Fruit fly (Drosophila melanogaster) whole organism, embryonic: ENCODE data around the gene lok.
A peak's percentile ranks its signal among the peaks of the same experiment; 100 is the strongest.

ENCODE experiments used
- B-H1 ChIP-seq: fragments of 200-800 bp; sonication (Bioruptor generic); IDR thresholded peaks from 3 replicates; pipeline ENCODE4 v1.3.6; 2022; ENCODE audit warnings: missing biosample characterization, missing genetic modification characterization
- Bgb ChIP-seq: fragments of 200-800 bp; sonication (Bioruptor generic); IDR thresholded peaks from 2 replicates; pipeline ENCODE4 v1.3.6; 2022; ENCODE audit warnings: missing biosample characterization, missing genetic modification characterization; ENCODE audit not compliant: partially characterized antibody
- CG10267 ChIP-seq: fragments of 200-800 bp; sonication (Bioruptor generic); optimal IDR thresholded peaks from 2 replicates; lab custom pipeline; 2018; ENCODE audit warnings: missing biosample characterization, mild to moderate bottlenecking, missing genetic modification characterization, moderate library complexity
- CG10366 ChIP-seq: fragments of 200-800 bp; sonication (Bioruptor generic); IDR thresholded peaks from 2 replicates; pipeline ENCODE4 v1.3.6; 2022; ENCODE audit warnings: missing biosample characterization, missing genetic modification characterization
- CG12219 ChIP-seq: fragments of 200-800 bp; sonication (Bioruptor generic); optimal IDR thresholded peaks from 3 replicates; lab custom pipeline; 2018; ENCODE audit warnings: missing biosample characterization, mild to moderate bottlenecking, missing genetic modification characterization
- CG13123 ChIP-seq: fragments of 200-800 bp; sonication (Bioruptor generic); optimal IDR thresholded peaks from 2 replicates; lab custom pipeline; 2016; ENCODE audit warnings: missing biosample characterization, missing genetic modification characterization
- CG13287 ChIP-seq: fragments of 200-800 bp; sonication (Bioruptor generic); IDR thresholded peaks from 2 replicates; pipeline ENCODE4 v1.3.6; 2022; ENCODE audit warnings: missing biosample characterization, missing genetic modification characterization; ENCODE audit not compliant: partially characterized antibody
- CG15073 ChIP-seq: fragments of 200-800 bp; sonication (Bioruptor generic); optimal IDR thresholded peaks from 2 replicates; lab custom pipeline; 2016; ENCODE audit warnings: missing biosample characterization, missing genetic modification characterization
- CG15269 ChIP-seq: fragments of 200-800 bp; sonication (Bioruptor generic); optimal IDR thresholded peaks from 2 replicates; lab custom pipeline; 2018; ENCODE audit warnings: missing biosample characterization, mild to moderate bottlenecking, missing genetic modification characterization, moderate library complexity
- CG1792 ChIP-seq: fragments of 200-800 bp; sonication (Bioruptor generic); optimal IDR thresholded peaks from 2 replicates; lab custom pipeline; 2016; ENCODE audit warnings: missing biosample characterization, missing genetic modification characterization
- CG18262 ChIP-seq: fragments of 200-800 bp; optimal IDR thresholded peaks from 3 replicates; lab custom pipeline; 2019; ENCODE audit warnings: missing biosample characterization, mild to moderate bottlenecking, missing genetic modification characterization, moderate library complexity
- CG18764 ChIP-seq: fragments of 200-800 bp; sonication (Bioruptor generic); optimal IDR thresholded peaks from 3 replicates; lab custom pipeline; 2016; ENCODE audit warnings: missing biosample characterization, missing genetic modification characterization
- CG2116 ChIP-seq: fragments of 200-800 bp; sonication (Bioruptor generic); optimal IDR thresholded peaks from 3 replicates; lab custom pipeline; 2018; ENCODE audit warnings: missing biosample characterization, mild to moderate bottlenecking, missing genetic modification characterization
- CG2678 ChIP-seq: fragments of 200-800 bp; sonication (Bioruptor generic); optimal IDR thresholded peaks from 3 replicates; lab custom pipeline; 2019; ENCODE audit warnings: missing biosample characterization, mild to moderate bottlenecking, missing genetic modification characterization, moderate library complexity
- CG30020 ChIP-seq: fragments of 200-800 bp; optimal IDR thresholded peaks from 2 replicates; lab custom pipeline; 2019; ENCODE audit warnings: missing biosample characterization, mild to moderate bottlenecking, missing genetic modification characterization, moderate library complexity
- CG31441 ChIP-seq: fragments of 200-800 bp; sonication (Bioruptor generic); IDR thresholded peaks from 2 replicates; pipeline ENCODE4 v1.3.6; 2022; ENCODE audit warnings: missing biosample characterization, missing genetic modification characterization
- CG3407 ChIP-seq: fragments of 200-800 bp; sonication (Bioruptor generic); optimal IDR thresholded peaks from 2 replicates; lab custom pipeline; 2018; ENCODE audit warnings: missing biosample characterization, mild to moderate bottlenecking, missing genetic modification characterization
- CG4730 ChIP-seq: fragments of 200-800 bp; sonication (Bioruptor generic); IDR thresholded peaks from 2 replicates; pipeline ENCODE4 v1.3.6; 2022; ENCODE audit warnings: missing biosample characterization, missing genetic modification characterization
- CG7556 ChIP-seq: fragments of 200-800 bp; sonication (Bioruptor generic); optimal IDR thresholded peaks from 2 replicates; lab custom pipeline; 2017; ENCODE audit warnings: missing biosample characterization, mild to moderate bottlenecking, missing genetic modification characterization
- CG7987 ChIP-seq: fragments of 200-800 bp; sonication (Bioruptor generic); optimal IDR thresholded peaks from 2 replicates; lab custom pipeline; 2018; ENCODE audit warnings: missing biosample characterization, mild to moderate bottlenecking, missing genetic modification characterization, moderate library complexity
- D ChIP-seq, 2 experiments: fragments of 200-800 bp in 1 of 2; fragments of >200 bp in 1 of 2; sonication (Bioruptor generic) in 1 of 2; optimal IDR thresholded peaks; 2 replicates in 1 of 2; 3 replicates in 1 of 2; lab custom pipeline; 2017; ENCODE audit warnings: mild to moderate bottlenecking in 1 of 2, missing biosample characterization in 1 of 2, missing genetic modification characterization in 1 of 2, missing genetic modification reagents in 1 of 2
- Dbx ChIP-seq: fragments of 200-800 bp; sonication (Bioruptor generic); IDR thresholded peaks from 3 replicates; pipeline ENCODE4 v1.3.6; 2022; ENCODE audit warnings: missing biosample characterization, missing genetic modification characterization
- Eip74EF ChIP-seq, 2 experiments: fragments of 200-800 bp in 1 of 2; fragments of >200 bp in 1 of 2; sonication (Bioruptor generic) in 1 of 2; optimal IDR thresholded peaks; 2 replicates each; lab custom pipeline; 2017 to 2019; ENCODE audit warnings: missing biosample characterization in 2 of 2, missing genetic modification characterization in 2 of 2, mild to moderate bottlenecking in 1 of 2, moderate library complexity in 1 of 2
- Fer2 ChIP-seq: fragments of 200-800 bp; sonication (Bioruptor generic); optimal IDR thresholded peaks from 2 replicates; lab custom pipeline; 2018; ENCODE audit warnings: missing biosample characterization, mild to moderate bottlenecking, missing genetic modification characterization, moderate library complexity
- Hmr ChIP-seq: fragments of 200-800 bp; sonication (Bioruptor generic); optimal IDR thresholded peaks from 3 replicates; lab custom pipeline; 2017; ENCODE audit warnings: mild to moderate bottlenecking, missing biosample characterization, missing genetic modification reagents, missing genetic modification characterization
- Hmx ChIP-seq: fragments of 200-800 bp; sonication (Bioruptor generic); optimal IDR thresholded peaks from 2 replicates; lab custom pipeline; 2016; ENCODE audit warnings: missing biosample characterization, missing genetic modification characterization
- Hr3 ChIP-seq: fragments of 200-800 bp; sonication (Bioruptor generic); optimal IDR thresholded peaks from 3 replicates; lab custom pipeline; 2016; ENCODE audit warnings: missing biosample characterization, missing genetic modification characterization
- Lim3 ChIP-seq: fragments of 200-800 bp; sonication (Bioruptor generic); IDR thresholded peaks from 2 replicates; pipeline ENCODE4 v1.3.6; 2022; ENCODE audit warnings: missing biosample characterization, missing genetic modification characterization
- Mad ChIP-seq: fragments of 200-800 bp; sonication (Bioruptor generic); optimal IDR thresholded peaks from 2 replicates; lab custom pipeline; 2016; ENCODE audit warnings: missing biosample characterization, missing genetic modification characterization
- Opbp ChIP-seq: fragments of 200-800 bp; sonication (Bioruptor generic); IDR thresholded peaks from 3 replicates; pipeline ENCODE4 v1.3.6; 2022; ENCODE audit warnings: missing biosample characterization, missing genetic modification characterization; ENCODE audit not compliant: partially characterized antibody
- Usf ChIP-seq: fragments of 200-800 bp; sonication (Bioruptor generic); optimal IDR thresholded peaks from 2 replicates; lab custom pipeline; 2017; ENCODE audit warnings: missing genotype, missing biosample characterization, missing genetic modification characterization
- Xrp1 ChIP-seq: fragments of 200-800 bp; sonication (Bioruptor generic); IDR thresholded peaks from 2 replicates; pipeline ENCODE4 v1.3.6; 2022; ENCODE audit warnings: missing biosample characterization, missing genetic modification characterization
- ara ChIP-seq: fragments of 200-800 bp; sonication (Bioruptor generic); IDR thresholded peaks from 2 replicates; pipeline ENCODE4 v1.3.6; 2022; ENCODE audit warnings: missing biosample characterization, missing genetic modification characterization
- ash1 ChIP-seq: fragments of 200-800 bp; sonication (Bioruptor generic); optimal IDR thresholded peaks from 2 replicates; lab custom pipeline; 2018; ENCODE audit warnings: missing biosample characterization, mild to moderate bottlenecking, missing genetic modification characterization
- btn ChIP-seq: fragments of 200-800 bp; sonication (Bioruptor generic); optimal IDR thresholded peaks from 2 replicates; lab custom pipeline; 2016; ENCODE audit warnings: missing biosample characterization, missing genetic modification characterization
- cg ChIP-seq: fragments of 200-800 bp; sonication (Bioruptor generic); optimal IDR thresholded peaks from 3 replicates; lab custom pipeline; 2019; ENCODE audit warnings: missing biosample characterization, mild to moderate bottlenecking, missing genetic modification characterization, moderate library complexity
- da ChIP-seq: fragments of 200-800 bp; sonication (Bioruptor generic); optimal IDR thresholded peaks from 2 replicates; lab custom pipeline; 2016; ENCODE audit warnings: missing biosample characterization, missing genetic modification characterization
- gcm ChIP-seq: fragments of 200-800 bp; sonication (Bioruptor generic); optimal IDR thresholded peaks from 2 replicates; lab custom pipeline; 2019; ENCODE audit warnings: missing biosample characterization, mild to moderate bottlenecking, missing genetic modification characterization, moderate library complexity
- grau ChIP-seq: fragments of 200-800 bp; optimal IDR thresholded peaks from 3 replicates; lab custom pipeline; 2019; ENCODE audit warnings: missing biosample characterization, mild to moderate bottlenecking, missing genetic modification characterization, moderate library complexity
- gsb-n ChIP-seq: fragments of 200-800 bp; sonication (Bioruptor generic); optimal IDR thresholded peaks from 3 replicates; lab custom pipeline; 2018; ENCODE audit warnings: missing biosample characterization, mild to moderate bottlenecking, missing genetic modification characterization
- knrl ChIP-seq: fragments of 200-800 bp; sonication (Bioruptor generic); IDR thresholded peaks from 3 replicates; pipeline ENCODE4 v1.3.6; 2022; ENCODE audit warnings: missing biosample characterization, missing genetic modification characterization; ENCODE audit not compliant: partially characterized antibody
- lov ChIP-seq, 2 experiments: fragments of 200-800 bp in 1 of 2; fragments of >200 bp in 1 of 2; sonication (Bioruptor generic) in 1 of 2; IDR thresholded peaks in 1 of 2; optimal IDR thresholded peaks in 1 of 2; 2 replicates in 1 of 2; 3 replicates in 1 of 2; pipeline versions ENCODE4 v1.3.6 to Lab custom; 2017 to 2022; ENCODE audit warnings: missing biosample characterization in 1 of 2, missing genetic modification characterization in 1 of 2
- mam ChIP-seq: fragments of 200-800 bp; sonication (Bioruptor generic); optimal IDR thresholded peaks from 3 replicates; lab custom pipeline; 2016; ENCODE audit warnings: missing biosample characterization, missing genetic modification characterization
- row ChIP-seq: fragments of 200-800 bp; sonication (Bioruptor generic); IDR thresholded peaks from 3 replicates; pipeline ENCODE4 v1.3.6; 2022; ENCODE audit warnings: missing biosample characterization, missing genetic modification characterization
- slbo ChIP-seq: fragments of 200-800 bp; sonication (Bioruptor generic); IDR thresholded peaks from 2 replicates; pipeline ENCODE4 v1.3.6; 2022; ENCODE audit warnings: missing biosample characterization, missing genetic modification characterization
- toy ChIP-seq: fragments of 200-800 bp; sonication (Bioruptor generic); IDR thresholded peaks from 2 replicates; pipeline ENCODE4 v1.3.6; 2022; ENCODE audit warnings: missing biosample characterization, missing genetic modification characterization
- trem ChIP-seq: fragments of 200-800 bp; optimal IDR thresholded peaks from 3 replicates; lab custom pipeline; 2019; ENCODE audit warnings: missing biosample characterization, mild to moderate bottlenecking, missing genetic modification characterization, moderate library complexity
- ttk ChIP-seq: fragments of 200-800 bp; sonication (Bioruptor generic); IDR thresholded peaks from 2 replicates; pipeline ENCODE4 v2.1.2; 2022; ENCODE audit warnings: missing biosample characterization, missing genetic modification characterization
- unpg ChIP-seq: fragments of 200-800 bp; sonication (Bioruptor generic); optimal IDR thresholded peaks from 3 replicates; lab custom pipeline; 2018; ENCODE audit warnings: missing biosample characterization, mild to moderate bottlenecking, missing genetic modification characterization, moderate library complexity

Gene lok

dm6 chr2L:20097105-20097631 lies 35.9 kb downstream of the lok start, which contains the start of the genes mRpS18B and Kua (continued):
- TF ChIP-seq Opbp (GFP tag; lab: Robert Waterston, UW) (peak; percentile 67), CG7556 (GFP tag; lab: Kevin White, UChicago) (peak; percentile 38), Lim3 (no peak), cg (GFP tag; lab: Kevin White, UChicago) (no peak), trem (peak; percentile 54), CG30020 (tag; lab: Kevin White, UChicago) (peak; percentile 45), Hr3 (GFP tag; lab: Kevin White, UChicago) (peak; percentile 55), CG12219 (no peak), D (optimal IDR thresholded peaks at IDR 0.05; lab: Kevin White, UChicago) (no peak), D (GFP tag; optimal IDR thresholded peaks at IDR 0.05; lab: Kevin White, UChicago) (peak; percentile 21), CG18262 (tag; lab: Kevin White, UChicago) (peak; percentile 60), gsb-n (peak; percentile 2), Usf (GFP tag; lab: Kevin White, UChicago) (no peak), toy (GFP tag; lab: Robert Waterston, UW) (no peak), CG13287 (GFP tag; lab: Robert Waterston, UW) (peak; percentile 68), CG7987 (GFP tag; lab: Kevin White, UChicago) (no peak), btn (no peak), gcm (GFP tag; lab: Kevin White, UChicago) (no peak), ara (GFP tag; lab: Robert Waterston, UW) (no peak), CG3407 (GFP tag; lab: Kevin White, UChicago) (peak; percentile 7), mam (GFP tag; lab: Kevin White, UChicago) (peak; percentile 26), Fer2 (tag; lab: Kevin White, UChicago) (peak; percentile 51), Hmr (GFP tag; lab: Kevin White, UChicago) (peak; percentile 43), grau (tag; lab: Kevin White, UChicago) (peak; percentile 64), CG4730 (GFP tag; lab: Robert Waterston, UW) (no peak), Eip74EF (GFP tag; optimal IDR thresholded peaks at IDR 0.05; lab: Kevin White, UChicago) (peak in 1 of 2 experiments; percentile 40), CG18764 (GFP tag; lab: Kevin White, UChicago) (peak; percentile 1), knrl (GFP tag; lab: Robert Waterston, UW) (peak; percentile 71), slbo (GFP tag; lab: Robert Waterston, UW) (peak; percentile 84), CG15073 (GFP tag; lab: Kevin White, UChicago) (no peak), CG2116 (GFP tag; lab: Kevin White, UChicago) (peak; percentile 48), CG10366 (GFP tag; lab: Robert Waterston, UW) (peak; percentile 31; the same call in 1 of the 2 replicates), ttk (GFP tag; lab: Robert Waterston, UW) (0 out of 2 replicates have a peak, but pooled peaks have one; percentile 35), ash1 (no peak), CG1792 (GFP tag; lab: Kevin White, UChicago) (no peak), Mad (GFP tag; lab: Kevin White, UChicago) (peak; percentile 0), lov (optimal IDR thresholded peaks at IDR 0.05; lab: Kevin White, UChicago) (no peak), lov (GFP tag; IDR thresholded peaks at IDR 0.05; lab: Robert Waterston, UW) (no peak), CG15269 (tag; lab: Kevin White, UChicago) (peak; percentile 64), CG13123 (GFP tag; lab: Kevin White, UChicago) (no peak), CG31441 (peak; percentile 64), da (GFP tag; lab: Kevin White, UChicago) (no peak), CG2678 (tag; lab: Kevin White, UChicago) (peak; percentile 65), unpg (GFP tag; lab: Kevin White, UChicago) (peak; percentile 62), Xrp1 (peak; percentile 53; the same call in 1 of the 2 replicates), B-H1 (GFP tag; lab: Robert Waterston, UW) (peak; percentile 28; the same call in 1 of the 3 replicates), Hmx (no peak), Dbx (GFP tag; lab: Robert Waterston, UW) (peak; percentile 72; the same call in 2 of the 3 replicates), row (peak; percentile 86), Bgb (GFP tag; lab: Robert Waterston, UW) (peak; percentile 70), CG10267 (tag; lab: Kevin White, UChicago) (peak; percentile 54)
